Worm (Caenorhabditis elegans) whole organism, L2 larva: ENCODE measurements around the gene clc-18.

Experiments used
- C34F6.9 ChIP-seq: fragments of 150-350 bp; optimal IDR thresholded peaks from 2 replicates; lab custom pipeline; 2014; ENCODE audit warnings: missing biosample characterization, missing genetic modification characterization
- F13H6.1 ChIP-seq: sonication (generic microtip); optimal IDR thresholded peaks from 2 replicates; lab custom pipeline; 2016; ENCODE audit warnings: missing genetic modification characterization, missing compliant biosample characterization
- Y55F3AM.14 ChIP-seq: fragments of 200-800 bp; sonication (Bioruptor generic); optimal IDR thresholded peaks from 2 replicates; lab custom pipeline; 2018; ENCODE audit warnings: mild to moderate bottlenecking, missing genetic modification characterization, missing compliant biosample characterization
- ZK546.5 ChIP-seq: sonication (generic microtip); optimal IDR thresholded peaks from 2 replicates; lab custom pipeline; 2017; ENCODE audit warnings: missing biosample characterization, missing genetic modification characterization
- alr-1 ChIP-seq: fragments of 150-350 bp; optimal IDR thresholded peaks from 2 replicates; lab custom pipeline; 2014; ENCODE audit warnings: missing biosample characterization, missing genetic modification characterization
- aly-2 ChIP-seq: fragments of 150-350 bp; optimal IDR thresholded peaks from 2 replicates; lab custom pipeline; 2014; ENCODE audit warnings: missing biosample characterization, missing genetic modification characterization
- ama-1 ChIP-seq: fragments of 150-350 bp; optimal IDR thresholded peaks from 2 replicates; lab custom pipeline; 2018; ENCODE audit warnings: inconsistent platforms
- blmp-1 ChIP-seq: sonication (generic microtip); optimal IDR thresholded peaks from 2 replicates; lab custom pipeline; 2017; ENCODE audit warnings: missing genetic modification characterization, mild to moderate bottlenecking, missing compliant biosample characterization, antibody characterized with exemption, moderate library complexity; ENCODE audit not compliant: insufficient read depth
- ceh-16 ChIP-seq: fragments of 150-350 bp; optimal IDR thresholded peaks from 2 replicates; lab custom pipeline; 2014; ENCODE audit warnings: missing biosample characterization, missing genetic modification characterization
- ceh-82 ChIP-seq: fragments of 150-350 bp; optimal IDR thresholded peaks from 2 replicates; lab custom pipeline; 2014; ENCODE audit warnings: missing biosample characterization, missing genetic modification characterization
- crh-2 ChIP-seq: sonication (generic microtip); optimal IDR thresholded peaks from 2 replicates; lab custom pipeline; 2017; ENCODE audit warnings: missing biosample characterization, missing genetic modification characterization
- egl-27 ChIP-seq: sonication (generic microtip); optimal IDR thresholded peaks from 3 replicates; lab custom pipeline; 2017; ENCODE audit warnings: missing biosample characterization, missing genetic modification reagents, missing genetic modification characterization
- elt-1 ChIP-seq: fragments of 150-350 bp; optimal IDR thresholded peaks from 2 replicates; lab custom pipeline; 2014; ENCODE audit warnings: missing biosample characterization, missing genetic modification characterization
- elt-3 ChIP-seq: sonication (generic microtip); optimal IDR thresholded peaks from 2 replicates; lab custom pipeline; 2017; ENCODE audit warnings: missing biosample characterization, missing genetic modification characterization
- gmeb-1 ChIP-seq: fragments of 150-350 bp; optimal IDR thresholded peaks from 2 replicates; lab custom pipeline; 2014; ENCODE audit warnings: missing biosample characterization, missing genetic modification characterization
- lin-11 ChIP-seq: fragments of 150-350 bp; sonication (generic microtip); optimal IDR thresholded peaks from 2 replicates; lab custom pipeline; 2014; ENCODE audit warnings: missing biosample characterization, missing genetic modification characterization, inconsistent platforms, mixed read lengths
- lin-13 ChIP-seq: fragments of 150-350 bp; optimal IDR thresholded peaks from 2 replicates; lab custom pipeline; 2014; ENCODE audit warnings: missing biosample characterization, missing genetic modification reagents, missing genetic modification characterization
- lin-39 ChIP-seq: fragments of 150-350 bp; optimal IDR thresholded peaks from 2 replicates; lab custom pipeline; 2014; ENCODE audit warnings: missing biosample characterization, missing genetic modification reagents, missing genetic modification characterization
- lsy-2 ChIP-seq, 2 experiments: fragments of 150-350 bp in 1 of 2; sonication (generic microtip) in 1 of 2; optimal IDR thresholded peaks; 2 replicates each; lab custom pipeline; 2014 to 2017; ENCODE audit warnings: missing biosample characterization in 2 of 2, missing genetic modification characterization in 2 of 2
- mbf-1 ChIP-seq: sonication (generic microtip); optimal IDR thresholded peaks from 2 replicates; lab custom pipeline; 2017; ENCODE audit warnings: missing biosample characterization, missing genetic modification characterization
- mdl-1 ChIP-seq, 2 experiments: fragments of 150-350 bp in 1 of 2; sonication (generic microtip) in 1 of 2; optimal IDR thresholded peaks; 2 replicates each; lab custom pipeline; 2017; ENCODE audit warnings: missing biosample characterization in 2 of 2, missing genetic modification characterization in 2 of 2
- nhr-10 ChIP-seq: sonication (generic microtip); optimal IDR thresholded peaks from 2 replicates; lab custom pipeline; 2017; ENCODE audit warnings: missing biosample characterization, missing genetic modification characterization
- nhr-11 ChIP-seq: fragments of 150-350 bp; optimal IDR thresholded peaks from 2 replicates; lab custom pipeline; 2014; ENCODE audit warnings: missing biosample characterization, missing genetic modification characterization
- nhr-12 ChIP-seq: fragments of 150-350 bp; optimal IDR thresholded peaks from 2 replicates; lab custom pipeline; 2014; ENCODE audit warnings: missing biosample characterization, missing genetic modification characterization
- nhr-129 ChIP-seq: fragments of 150-350 bp; optimal IDR thresholded peaks from 2 replicates; lab custom pipeline; 2014; ENCODE audit warnings: missing biosample characterization, missing genetic modification characterization
- nhr-23 ChIP-seq: fragments of 150-350 bp; optimal IDR thresholded peaks from 2 replicates; lab custom pipeline; 2014; ENCODE audit warnings: missing biosample characterization, missing genetic modification reagents, missing genetic modification characterization
- nhr-237 ChIP-seq: fragments of 150-350 bp; optimal IDR thresholded peaks from 2 replicates; lab custom pipeline; 2014; ENCODE audit warnings: missing biosample characterization, missing genetic modification characterization
- nhr-6 ChIP-seq: fragments of 150-350 bp; optimal IDR thresholded peaks from 2 replicates; lab custom pipeline; 2014; ENCODE audit warnings: missing biosample characterization, missing genetic modification characterization
- nhr-77 ChIP-seq: fragments of 150-350 bp; optimal IDR thresholded peaks from 2 replicates; lab custom pipeline; 2014; ENCODE audit warnings: missing biosample characterization, missing genetic modification characterization
- peb-1 ChIP-seq: fragments of 150-350 bp; optimal IDR thresholded peaks from 2 replicates; lab custom pipeline; 2014; ENCODE audit warnings: missing biosample characterization, missing genetic modification characterization
- sem-4 ChIP-seq: fragments of 150-350 bp; optimal IDR thresholded peaks from 2 replicates; lab custom pipeline; 2014; ENCODE audit warnings: missing biosample characterization, missing genetic modification reagents, missing genetic modification characterization
- skn-1 ChIP-seq: sonication (generic microtip); optimal IDR thresholded peaks from 2 replicates; lab custom pipeline; 2017; ENCODE audit warnings: missing biosample characterization, missing genetic modification characterization
- sma-3 ChIP-seq: sonication (generic microtip); optimal IDR thresholded peaks from 2 replicates; lab custom pipeline; 2016; ENCODE audit warnings: missing genetic modification reagents, missing genetic modification characterization, missing compliant biosample characterization
- sma-9 ChIP-seq, 2 experiments: fragments of 150-350 bp in 1 of 2; sonication (generic microtip) in 1 of 2; optimal IDR thresholded peaks; 2 replicates each; lab custom pipeline; 2014 to 2016; ENCODE audit warnings: missing genetic modification characterization in 2 of 2, mild to moderate bottlenecking in 1 of 2, missing biosample characterization in 1 of 2, missing compliant biosample characterization in 1 of 2, missing genetic modification reagents in 1 of 2, moderate library complexity in 1 of 2
- snpc-4 ChIP-seq: fragments of 150-350 bp; optimal IDR thresholded peaks from 2 replicates; lab custom pipeline; 2014; ENCODE audit warnings: missing biosample characterization, missing genetic modification characterization
- unc-62 ChIP-seq: fragments of 150-350 bp; optimal IDR thresholded peaks from 2 replicates; lab custom pipeline; 2014; ENCODE audit warnings: missing biosample characterization, missing genetic modification reagents, missing genetic modification characterization
- zag-1 ChIP-seq: fragments of 150-350 bp; optimal IDR thresholded peaks from 2 replicates; lab custom pipeline; 2014; ENCODE audit warnings: missing biosample characterization, missing genetic modification characterization
- ztf-1 ChIP-seq: fragments of 200-800 bp; sonication (Bioruptor generic); conservative IDR thresholded peaks from 2 replicates; pipeline ENCODE4 v1.3.6; 2022; ENCODE audit warnings: missing genetic modification characterization, missing compliant biosample characterization
- ztf-11 ChIP-seq: sonication (generic microtip); optimal IDR thresholded peaks from 2 replicates; lab custom pipeline; 2017; ENCODE audit warnings: missing biosample characterization, missing genetic modification characterization
- ztf-4 ChIP-seq: fragments of 150-350 bp; optimal IDR thresholded peaks from 2 replicates; lab custom pipeline; 2014; ENCODE audit warnings: missing biosample characterization, missing genetic modification characterization

clc-18 gene

DNA sequence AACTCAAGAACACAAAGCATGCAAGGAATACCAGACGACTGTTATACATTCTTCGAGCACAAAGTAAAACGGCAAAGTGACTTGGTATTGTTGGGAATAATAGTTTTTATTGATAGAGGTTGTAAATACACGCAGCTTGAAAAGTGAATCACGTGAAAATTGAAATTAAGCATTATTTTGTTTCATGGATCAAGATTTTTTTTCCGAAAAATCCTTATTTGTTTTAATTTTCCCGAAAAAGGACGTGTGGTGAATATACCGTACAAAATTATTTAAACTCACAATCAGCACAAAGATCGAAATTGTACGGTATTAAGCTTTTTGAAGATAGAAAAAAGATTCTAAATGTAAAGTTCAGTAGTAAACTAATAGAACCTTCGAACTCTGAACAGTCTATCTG is at the start of gene clc-18:
Gene clc-18, minus strand, starts transcription at position 101 of the 400 bp plus-strand sequence.
- TF ChIP-seq zag-1 (tag; lab: Kevin White, UChicago), result no peak
- no peak for TF ChIP-seq blmp-1 (tag; lab: Kevin White, UChicago)
- no peak for TF ChIP-seq crh-2
- no peak for TF ChIP-seq elt-1 (tag; lab: Kevin White, UChicago)
- no peak for TF ChIP-seq ama-1
- TF ChIP-seq lin-11 (tag; lab: Kevin White, UChicago), result no peak
- TF ChIP-seq nhr-23 (tag; lab: Kevin White, UChicago), result no peak
- TF ChIP-seq ceh-82 (tag; lab: Kevin White, UChicago), result no peak
- no peak for TF ChIP-seq alr-1
- TF ChIP-seq aly-2, result no peak
- TF ChIP-seq gmeb-1 (tag; lab: Kevin White, UChicago), result no peak

ce11 chrV:4157291-4157690 is 47.5 kb upstream of the clc-18 start:
- TF ChIP-seq ceh-82 (tag; lab: Kevin White, UChicago), result no peak
- TF ChIP-seq lin-39 (tag; lab: Kevin White, UChicago), result no peak
- TF ChIP-seq nhr-77, result no peak
- TF ChIP-seq lsy-2 (tag; optimal IDR thresholded peaks at IDR 0.05; lab: Kevin White, UChicago), result peak in 1 of 2 experiments; percentile 48
- TF ChIP-seq elt-3 (tag; lab: Kevin White, UChicago), result no peak
- TF ChIP-seq ztf-11, result no peak
- no peak for TF ChIP-seq nhr-23 (tag; lab: Kevin White, UChicago)
- TF ChIP-seq F13H6.1 (tag; lab: Kevin White, UChicago), result peak; percentile 85
- TF ChIP-seq nhr-12 (tag; lab: Kevin White, UChicago), result no peak
- TF ChIP-seq ztf-4 (tag; lab: Kevin White, UChicago), result peak; percentile 34
- no peak for TF ChIP-seq lin-11 (tag; lab: Kevin White, UChicago)
- no peak for TF ChIP-seq aly-2
- TF ChIP-seq egl-27 (tag; lab: Kevin White, UChicago), result no peak
- no peak for TF ChIP-seq skn-1 (tag; lab: Kevin White, UChicago)
- peak; percentile 39 for TF ChIP-seq C34F6.9 (tag; lab: Kevin White, UChicago)
- no peak for TF ChIP-seq gmeb-1 (tag; lab: Kevin White, UChicago)
- TF ChIP-seq lin-13, result no peak
- TF ChIP-seq nhr-129 (tag; lab: Kevin White, UChicago), result peak; percentile 66
- TF ChIP-seq sma-9 (GFP tag; optimal IDR thresholded peaks at IDR 0.05; lab: Kevin White, UChicago), result peak; percentile 48
- no peak for TF ChIP-seq sma-9 (tag; optimal IDR thresholded peaks at IDR 0.05; lab: Kevin White, UChicago)
- no peak for TF ChIP-seq zag-1 (tag; lab: Kevin White, UChicago)
- TF ChIP-seq, all 48 proteins: peak for 6

DNA sequence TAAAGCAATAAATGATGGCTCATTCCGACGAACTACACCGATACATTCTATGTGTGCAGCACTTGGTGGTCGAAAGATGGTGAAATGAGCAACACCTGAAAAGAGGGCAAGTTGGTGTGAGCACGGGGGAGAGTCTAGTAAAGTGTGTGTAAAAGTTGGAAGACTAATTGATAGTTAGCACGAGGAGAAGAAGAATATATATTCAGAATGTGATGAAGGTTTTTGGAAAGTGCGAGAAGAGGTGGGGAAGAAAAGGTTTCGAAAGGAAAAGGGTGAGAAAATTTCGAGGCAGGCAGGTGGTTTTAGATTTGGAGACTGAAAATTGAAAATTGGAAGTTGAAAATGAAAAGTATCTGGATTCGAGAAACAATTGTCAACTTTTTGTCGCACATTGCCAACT is 42.4 kb upstream of the clc-18 start, which contains the start of gene Y45G5AM.6:
Gene Y45G5AM.6, minus strand, starts transcription at position 101 of the 400 bp plus-strand sequence.
- no peak for TF ChIP-seq ZK546.5 (tag; lab: Kevin White, UChicago)
- no peak for TF ChIP-seq snpc-4
- no peak for TF ChIP-seq lin-39 (tag; lab: Kevin White, UChicago)
- no peak for TF ChIP-seq zag-1 (tag; lab: Kevin White, UChicago)
- TF ChIP-seq lin-13, result no peak
- TF ChIP-seq lin-11 (tag; lab: Kevin White, UChicago), result no peak
- TF ChIP-seq F13H6.1 (tag; lab: Kevin White, UChicago), result no peak
- TF ChIP-seq mdl-1 (tag; optimal IDR thresholded peaks at IDR 0.05; lab: Kevin White, UChicago), result no peak
- TF ChIP-seq mbf-1 (tag; lab: Kevin White, UChicago), result no peak
- TF ChIP-seq ceh-16 (tag; lab: Kevin White, UChicago), result no peak
- TF ChIP-seq nhr-6 (tag; lab: Kevin White, UChicago), result no peak
- TF ChIP-seq sma-9 (GFP tag; optimal IDR thresholded peaks at IDR 0.05; lab: Kevin White, UChicago), result no peak
- no peak for TF ChIP-seq sma-9 (tag; optimal IDR thresholded peaks at IDR 0.05; lab: Kevin White, UChicago)
- no peak for TF ChIP-seq peb-1 (tag; lab: Kevin White, UChicago)
- no peak for TF ChIP-seq gmeb-1 (tag; lab: Kevin White, UChicago)
- TF ChIP-seq nhr-11 (tag; lab: Kevin White, UChicago), result no peak
- TF ChIP-seq crh-2, result no peak
- TF ChIP-seq ceh-82 (tag; lab: Kevin White, UChicago), result no peak
- TF ChIP-seq nhr-12 (tag; lab: Kevin White, UChicago), result no peak
- TF ChIP-seq ztf-1 (GFP tag; lab: Robert Waterston, UW), result no peak

DNA sequence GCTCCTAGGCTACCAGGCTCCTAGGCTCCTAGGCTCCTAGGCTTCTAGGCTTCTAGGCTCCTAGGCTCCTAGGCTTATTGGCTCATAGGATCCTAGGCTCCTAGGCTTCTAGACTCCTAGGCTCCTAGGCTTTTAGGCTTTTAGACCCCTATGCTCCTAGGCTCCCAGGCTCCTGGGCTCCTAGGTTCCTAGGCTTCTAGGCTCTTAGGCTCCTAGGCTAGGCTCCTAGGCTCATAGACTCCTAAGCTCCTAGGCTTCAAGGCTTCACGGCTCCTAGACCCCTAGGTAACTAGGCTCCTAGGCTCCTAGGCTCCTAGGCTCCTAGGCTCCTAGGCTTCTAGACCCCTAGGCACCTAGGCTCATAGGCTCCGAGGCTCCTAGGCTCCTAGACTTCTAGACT is 41.6 kb upstream of the clc-18 start:
- no peak for TF ChIP-seq ztf-1 (GFP tag; lab: Robert Waterston, UW)
- no peak for TF ChIP-seq snpc-4
- no peak for TF ChIP-seq ZK546.5 (tag; lab: Kevin White, UChicago)
- TF ChIP-seq sma-3 (GFP tag; lab: Kevin White, UChicago), result no peak
- TF ChIP-seq zag-1 (tag; lab: Kevin White, UChicago), result no peak
- no peak for TF ChIP-seq ceh-82 (tag; lab: Kevin White, UChicago)
- TF ChIP-seq peb-1 (tag; lab: Kevin White, UChicago), result no peak
- TF ChIP-seq elt-1 (tag; lab: Kevin White, UChicago), result no peak
- no peak for TF ChIP-seq nhr-129 (tag; lab: Kevin White, UChicago)
- TF ChIP-seq sem-4 (tag; lab: Kevin White, UChicago), result no peak
- TF ChIP-seq lsy-2 (tag; optimal IDR thresholded peaks at IDR 0.05; lab: Kevin White, UChicago), result no peak
- TF ChIP-seq skn-1 (tag; lab: Kevin White, UChicago), result no peak
- no peak for TF ChIP-seq nhr-237 (tag; lab: Kevin White, UChicago)
- TF ChIP-seq unc-62 (GFP tag; lab: Kevin White, UChicago), result no peak
- TF ChIP-seq F13H6.1 (tag; lab: Kevin White, UChicago), result no peak
- no peak for TF ChIP-seq nhr-10
- TF ChIP-seq nhr-77, result no peak
- TF ChIP-seq Y55F3AM.14 (GFP tag; lab: Kevin White, UChicago), result no peak
- no peak for TF ChIP-seq ztf-4 (tag; lab: Kevin White, UChicago)
